Worm (Caenorhabditis elegans): ENCODE measurements around the gene F12A10.6.

ce11 chrII:5459534-5459933 is 34.8 kb downstream of the F12A10.6 start:
- TF ChIP-seq ztf-23 (GFP tag; IDR thresholded peaks at IDR 0.05) (no peak), ref-1 (GFP tag; conservative IDR thresholded peaks at IDR 0.05) (no peak), ztf-29 (GFP tag; IDR thresholded peaks at IDR 0.05) (no peak), tab-1 (GFP tag; IDR thresholded peaks at IDR 0.05) (no peak), T22C8.4 (GFP tag; IDR thresholded peaks at IDR 0.05) (no peak)
